Fruit fly (Drosophila melanogaster): Measurements from ENCODE around the gene CG33722.

CG33722 gene

DNA sequence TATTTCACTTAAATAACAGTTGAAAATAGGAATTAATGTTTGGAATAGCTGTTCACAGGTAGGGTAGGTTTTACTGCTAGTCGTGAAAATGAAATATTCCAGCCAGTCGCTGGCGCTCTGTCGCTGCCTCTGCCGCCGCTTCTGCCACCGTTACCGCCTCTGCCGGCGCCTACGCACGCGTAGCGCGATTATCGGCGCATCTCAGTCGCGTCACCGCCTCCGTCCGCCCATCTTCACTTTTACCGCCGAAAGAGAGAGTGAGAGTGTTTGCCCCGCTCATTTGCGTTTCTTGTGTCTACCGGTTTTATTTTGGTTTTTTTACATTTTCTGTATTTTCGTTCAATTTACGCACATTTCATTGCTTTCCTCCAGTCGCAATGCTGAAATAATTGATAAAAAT is 7.7 kb downstream of the CG33722 start (continued):
- no peak for TF ChIP-seq Fer1 (GFP tag; optimal IDR thresholded peaks at IDR 0.05)
- TF ChIP-seq YL-1 (GFP tag; optimal IDR thresholded peaks at IDR 0.05), result no peak
- TF ChIP-seq CG7357 (GFP tag; IDR thresholded peaks at IDR 0.05), result no peak
- no peak for TF ChIP-seq CTCF (GFP tag; optimal IDR thresholded peaks at IDR 0.05)
- no peak for TF ChIP-seq CG12659 (GFP tag; optimal IDR thresholded peaks at IDR 0.05)
- no peak for TF ChIP-seq Dfd (GFP tag; optimal IDR thresholded peaks at IDR 0.05)
- TF ChIP-seq TFAM (GFP tag; optimal IDR thresholded peaks at IDR 0.05), result no peak
- no peak for TF ChIP-seq CG14050 (GFP tag; IDR thresholded peaks at IDR 0.05)
- no peak for TF ChIP-seq nom (GFP tag; optimal IDR thresholded peaks at IDR 0.05)
- TF ChIP-seq Doc3 (GFP tag; IDR thresholded peaks at IDR 0.05; ENCODE audit: partially characterized antibody), result no peak
- TF ChIP-seq Doc2 (GFP tag; IDR thresholded peaks at IDR 0.05), result no peak
- no peak for TF ChIP-seq CG6175 (GFP tag; IDR thresholded peaks at IDR 0.05)
- TF ChIP-seq zen2 (GFP tag; IDR thresholded peaks at IDR 0.05; ENCODE audit: partially characterized antibody), result no peak
- TF ChIP-seq CG17359 (tag; optimal IDR thresholded peaks at IDR 0.05), result no peak
- no peak for TF ChIP-seq CG1792 (GFP tag; optimal IDR thresholded peaks at IDR 0.05)
- no peak for TF ChIP-seq cwo (GFP tag; optimal IDR thresholded peaks at IDR 0.05)
- no peak for TF ChIP-seq CG33213 (GFP tag; optimal IDR thresholded peaks at IDR 0.05)
- TF ChIP-seq pan (optimal IDR thresholded peaks at IDR 0.05), result no peak
- TF ChIP-seq pan (GFP tag; optimal IDR thresholded peaks at IDR 0.05 in 1 of 2, IDR thresholded peaks at IDR 0.05 in 1 of 2), result peak in 1 of 2 experiments; percentile 4
- TF ChIP-seq cg (GFP tag; optimal IDR thresholded peaks at IDR 0.05), result no peak
- no peak for TF ChIP-seq CG5953 (GFP tag; IDR thresholded peaks at IDR 0.05)
- TF ChIP-seq CG3838 (GFP tag; optimal IDR thresholded peaks at IDR 0.05), result no peak
- TF ChIP-seq ttk (GFP tag; IDR thresholded peaks at IDR 0.05), result no peak
- TF ChIP-seq chm (GFP tag; IDR thresholded peaks at IDR 0.05), result no peak
- no peak for TF ChIP-seq CG12391 (tag; optimal IDR thresholded peaks at IDR 0.05)
- no peak for TF ChIP-seq gem (tag; optimal IDR thresholded peaks at IDR 0.05)
- no peak for TF ChIP-seq Hsf (GFP tag; optimal IDR thresholded peaks at IDR 0.05)
- TF ChIP-seq vvl (GFP tag; IDR thresholded peaks at IDR 0.05), result peak; percentile 39; the same call in 1 of the 2 replicates
- TF ChIP-seq PHDP (tag; optimal IDR thresholded peaks at IDR 0.05), result no peak
- TF ChIP-seq CG34376 (GFP tag; optimal IDR thresholded peaks at IDR 0.05), result no peak
- TF ChIP-seq Med (GFP tag), result no peak
- TF ChIP-seq ab (GFP tag; optimal IDR thresholded peaks at IDR 0.05), result no peak
- TF ChIP-seq prd (optimal IDR thresholded peaks at IDR 0.05), result no peak
- no peak for TF ChIP-seq prd (GFP tag; IDR thresholded peaks at IDR 0.05)
- TF ChIP-seq CG32767 (GFP tag; IDR thresholded peaks at IDR 0.05), result no peak
- TF ChIP-seq CG17912 (GFP tag; optimal IDR thresholded peaks at IDR 0.05), result no peak
- TF ChIP-seq corto (GFP tag; optimal IDR thresholded peaks at IDR 0.05), result no peak
- TF ChIP-seq NfI (GFP tag; optimal IDR thresholded peaks at IDR 0.05), result no peak
- TF ChIP-seq nau (GFP tag; optimal IDR thresholded peaks at IDR 0.05), result no peak
- TF ChIP-seq CG18262 (tag; optimal IDR thresholded peaks at IDR 0.05), result no peak
- TF ChIP-seq ara (GFP tag; IDR thresholded peaks at IDR 0.05), result no peak
- no peak for TF ChIP-seq scrt (GFP tag; optimal IDR thresholded peaks at IDR 0.05)
- no peak for TF ChIP-seq klu (GFP tag; IDR thresholded peaks at IDR 0.05)
- no peak for TF ChIP-seq CG30431 (GFP tag; optimal IDR thresholded peaks at IDR 0.05)
- TF ChIP-seq salm (tag; optimal IDR thresholded peaks at IDR 0.05), result no peak
- peak; percentile 7 for TF ChIP-seq CG6254 (GFP tag; optimal IDR thresholded peaks at IDR 0.05)
- TF ChIP-seq ham (GFP tag; IDR thresholded peaks at IDR 0.05), result no peak
- TF ChIP-seq Poxn (GFP tag; IDR thresholded peaks at IDR 0.05), result no peak
- TF ChIP-seq zen (tag; optimal IDR thresholded peaks at IDR 0.05), result peak; percentile 32
- no peak for TF ChIP-seq CG7987 (GFP tag; optimal IDR thresholded peaks at IDR 0.05)
- peak; percentile 99 for TF ChIP-seq Blimp-1 (GFP tag; optimal IDR thresholded peaks at IDR 0.05)
- TF ChIP-seq CG10267 (tag; optimal IDR thresholded peaks at IDR 0.05), result no peak
- TF ChIP-seq CG14710 (tag; optimal IDR thresholded peaks at IDR 0.05), result peak; percentile 14
